Comparison of ENCODE assay signal across 1 fruit fly cellular context in the genomic region with DNA sequence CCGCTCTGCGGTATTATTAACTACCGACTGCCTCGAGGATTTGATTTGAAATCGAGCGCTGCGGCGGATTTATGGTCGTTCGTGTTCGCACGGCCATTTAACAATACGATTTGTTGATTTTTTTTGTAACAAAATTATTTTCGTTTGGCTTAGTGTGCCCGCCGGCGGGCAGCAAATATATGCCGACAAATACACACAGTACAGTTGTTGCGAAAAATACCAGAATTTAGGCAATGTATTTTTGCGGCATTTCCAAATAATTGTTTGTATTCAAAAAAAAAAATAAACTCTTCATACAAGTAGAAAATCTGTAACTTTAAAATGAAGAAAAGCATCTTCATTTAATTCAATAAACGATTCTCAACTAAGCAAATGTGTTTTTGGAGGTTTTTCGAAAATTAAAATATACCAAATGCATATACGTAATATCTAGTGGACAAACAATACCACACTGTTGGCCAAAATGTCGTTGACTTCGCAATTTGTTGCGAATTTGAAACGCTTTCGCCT.
TF ChIP-seq lines count a peak whose summit lies in the region.

TSS of gene Usf (minus strand) at position 184 of the 510 bp plus-strand sequence.
TSS of gene CG15912 (plus strand) at position 460 of the 510 bp plus-strand sequence.

TF ChIP-seq in whole organism, embryonic, 481 proteins besides CTCF, POLR2A, EP300 and RAD21 (continued from another document):
- peak; percentile 48 for TF ChIP-seq pzg (GFP tag; optimal IDR thresholded peaks at IDR 0.05; lab: Kevin White, UChicago)
- TF ChIP-seq Sin3A (optimal IDR thresholded peaks at IDR 0.05; lab: Kevin White, UChicago) = peak; percentile 52
- TF ChIP-seq Pdp1 (GFP tag; optimal IDR thresholded peaks at IDR 0.05; lab: Kevin White, UChicago) = peak in 1 of 2 experiments; percentile 53
- no peak for TF ChIP-seq Dref (GFP tag; IDR thresholded peaks at IDR 0.05; lab: Robert Waterston, UW)
- peak; percentile 57 for TF ChIP-seq MBD-R2 (GFP tag; IDR thresholded peaks at IDR 0.05; lab: Robert Waterston, UW)
- TF ChIP-seq Sry-δ (GFP tag; optimal IDR thresholded peaks at IDR 0.05; lab: Kevin White, UChicago) = peak; percentile 8
- TF ChIP-seq CG9797 (GFP tag; optimal IDR thresholded peaks at IDR 0.05; lab: Kevin White, UChicago) = peak; percentile 77
- TF ChIP-seq CG4617 (GFP tag; optimal IDR thresholded peaks at IDR 0.05; lab: Kevin White, UChicago; ENCODE audit: borderline replicate concordance) = peak; percentile 52
- TF ChIP-seq MESR4 (GFP tag; optimal IDR thresholded peaks at IDR 0.05; lab: Kevin White, UChicago) = peak; percentile 65
- TF ChIP-seq CG14710 (tag; optimal IDR thresholded peaks at IDR 0.05; lab: Kevin White, UChicago) = peak; percentile 9
- TF ChIP-seq pfk (GFP tag; optimal IDR thresholded peaks at IDR 0.05; lab: Kevin White, UChicago) = no peak
- no peak for TF ChIP-seq pnt (GFP tag; optimal IDR thresholded peaks at IDR 0.05; lab: Kevin White, UChicago)
